Fruit fly (Drosophila melanogaster): Measurements from ENCODE around the gene CG6770.

Gene CG6770

dm6 chr2L:12006397-12007330 is 39.3 kb downstream of the CG6770 start (continued):
- TF ChIP-seq phol (tag; optimal IDR thresholded peaks at IDR 0.05) (peak; percentile 97), HLH4C (GFP tag; IDR thresholded peaks at IDR 0.05; ENCODE audit: partially characterized antibody) (no peak), CG10366 (GFP tag; IDR thresholded peaks at IDR 0.05) (no peak), cato (GFP tag; optimal IDR thresholded peaks at IDR 0.05; ENCODE audit: borderline replicate concordance) (peak; percentile 90), rib (GFP tag; IDR thresholded peaks at IDR 0.05) (no peak), HmgD (GFP tag; optimal IDR thresholded peaks at IDR 0.05) (no peak), BEAF-32 (GFP tag; optimal IDR thresholded peaks at IDR 0.05) (no peak), CG15011 (GFP tag; optimal IDR thresholded peaks at IDR 0.05) (peak; percentile 90), CG15073 (GFP tag; optimal IDR thresholded peaks at IDR 0.05) (peak; percentile 52), CG12155 (GFP tag; optimal IDR thresholded peaks at IDR 0.05) (peak; percentile 90), HLH54F (GFP tag; optimal IDR thresholded peaks at IDR 0.05) (peak; percentile 46), twi (tag; optimal IDR thresholded peaks at IDR 0.05) (peak; percentile 92), CG17829 (tag; optimal IDR thresholded peaks at IDR 0.05) (peak; percentile 97), CG14014 (GFP tag; IDR thresholded peaks at IDR 0.05) (no peak), Hr39 (optimal IDR thresholded peaks at IDR 0.05) (no peak), Doc3 (GFP tag; IDR thresholded peaks at IDR 0.05; ENCODE audit: partially characterized antibody) (no peak), luna (GFP tag; optimal IDR thresholded peaks at IDR 0.05) (peak; percentile 32), caup (GFP tag; optimal IDR thresholded peaks at IDR 0.05; ENCODE audit: severe bottlenecking) (peak; percentile 94), Oli (tag; optimal IDR thresholded peaks at IDR 0.05) (peak; percentile 97), Hr78 (GFP tag; optimal IDR thresholded peaks at IDR 0.05) (peak in 1 of 2 experiments; percentile 33), ftz-f1 (GFP tag; optimal IDR thresholded peaks at IDR 0.05) (peak; percentile 100), sens-2 (GFP tag; IDR thresholded peaks at IDR 0.05) (no peak), CG33213 (GFP tag; optimal IDR thresholded peaks at IDR 0.05) (peak; percentile 24), CG8478 (optimal IDR thresholded peaks at IDR 0.05) (peak; percentile 52), CG9437 (GFP tag; optimal IDR thresholded peaks at IDR 0.05) (peak; percentile 95), corto (GFP tag; optimal IDR thresholded peaks at IDR 0.05) (no peak), oc (tag; optimal IDR thresholded peaks at IDR 0.05) (peak; percentile 69), tup (GFP tag; optimal IDR thresholded peaks at IDR 0.05) (peak; percentile 70), YL-1 (GFP tag; optimal IDR thresholded peaks at IDR 0.05) (peak; percentile 91), zen (tag; optimal IDR thresholded peaks at IDR 0.05) (peak; percentile 92), CG17361 (GFP tag; IDR thresholded peaks at IDR 0.05) (no peak), CG12391 (tag; optimal IDR thresholded peaks at IDR 0.05) (peak; percentile 98), CG15514 (GFP tag; optimal IDR thresholded peaks at IDR 0.05) (peak; percentile 80), CG3407 (GFP tag; optimal IDR thresholded peaks at IDR 0.05) (peak; percentile 86), CG17912 (GFP tag; optimal IDR thresholded peaks at IDR 0.05) (no peak), CG6689 (GFP tag; IDR thresholded peaks at IDR 0.05) (no peak), ewg (GFP tag; optimal IDR thresholded peaks at IDR 0.05) (peak; percentile 83), E2f2 (GFP tag; IDR thresholded peaks at IDR 0.05) (no peak), dimm (GFP tag; IDR thresholded peaks at IDR 0.05) (no peak), Ets65A (GFP tag) (peak; percentile 89), D (optimal IDR thresholded peaks at IDR 0.05) (no peak), D (GFP tag; optimal IDR thresholded peaks at IDR 0.05) (peak; percentile 97), otp (GFP tag; IDR thresholded peaks at IDR 0.05) (no peak), CG10654 (GFP tag; optimal IDR thresholded peaks at IDR 0.05) (peak; percentile 88), onecut (GFP tag; IDR thresholded peaks at IDR 0.05) (peak; percentile 71), Asciz (GFP tag; optimal IDR thresholded peaks at IDR 0.05) (peak; percentile 93), CG14050 (GFP tag; IDR thresholded peaks at IDR 0.05) (no peak), chm (GFP tag; IDR thresholded peaks at IDR 0.05) (no peak), gsb-n (tag; optimal IDR thresholded peaks at IDR 0.05) (peak; percentile 95)
